Worm (Caenorhabditis elegans) whole organism, L3 larva: ENCODE measurements around the gene W03F9.11.

Experiments
- ceh-9 ChIP-seq: sonication (generic microtip); optimal IDR thresholded peaks from 2 replicates; lab custom pipeline; 2018; ENCODE audit warnings: missing biosample characterization, missing genetic modification characterization
- elt-3 ChIP-seq, 3 experiments: fragments of 150-350 bp in 1 of 3; sonication (generic microtip) in 2 of 3; optimal IDR thresholded peaks; 2 replicates in 2 of 3; 4 replicates in 1 of 3; lab custom pipeline; 2014 to 2017; ENCODE audit warnings: missing biosample characterization in 3 of 3, missing genetic modification characterization in 3 of 3
- jun-1 ChIP-seq: fragments of 150-350 bp; optimal IDR thresholded peaks from 2 replicates; lab custom pipeline; 2014; ENCODE audit warnings: missing biosample characterization, missing genetic modification reagents, missing genetic modification characterization

ce11 chrV:103977-104376 lies 37.2 kb downstream of the W03F9.11 start, which contains the start of gene rps-27:
- no peak for TF ChIP-seq elt-3 (tag; optimal IDR thresholded peaks at IDR 0.05; lab: Kevin White, UChicago)
- TF ChIP-seq ceh-9 (tag; lab: Kevin White, UChicago): no peak
- TF ChIP-seq jun-1 (tag; lab: Kevin White, UChicago): no peak
